Fruit fly (Drosophila melanogaster) whole organism, prepupa: ENCODE measurements around the gene CG6066.

Experiments used
- Blimp-1 ChIP-seq: fragments of 200-800 bp; sonication (Bioruptor generic); optimal IDR thresholded peaks from 3 replicates; lab custom pipeline; 2017; ENCODE audit warnings: missing biosample characterization, missing genetic modification characterization, mild to moderate bottlenecking, moderate library complexity, missing genetic modification reagents
- CG10631 ChIP-seq: fragments of 200-800 bp; sonication (Bioruptor generic); optimal IDR thresholded peaks from 2 replicates; lab custom pipeline; 2016; ENCODE audit warnings: missing biosample characterization, missing genetic modification characterization
- CG15336 ChIP-seq: fragments of 200-800 bp; sonication (Bioruptor generic); IDR thresholded peaks from 2 replicates; pipeline ENCODE4 v1.3.6; 2022; ENCODE audit warnings: missing biosample characterization, missing genetic modification characterization
- CG1621 ChIP-seq: fragments of 200-800 bp; sonication (Bioruptor generic); optimal IDR thresholded peaks from 3 replicates; lab custom pipeline; 2018; ENCODE audit warnings: missing biosample characterization, mild to moderate bottlenecking, missing genetic modification characterization
- CG34406 ChIP-seq: fragments of 200-800 bp; sonication (Bioruptor generic); optimal IDR thresholded peaks from 3 replicates; lab custom pipeline; 2016; ENCODE audit warnings: missing biosample characterization, missing genetic modification characterization
- CG3919 ChIP-seq: fragments of 200-800 bp; sonication (Bioruptor generic); optimal IDR thresholded peaks from 3 replicates; lab custom pipeline; 2016; ENCODE audit warnings: missing biosample characterization, missing genetic modification characterization
- CG4318 ChIP-seq: fragments of 200-800 bp; sonication (Bioruptor generic); optimal IDR thresholded peaks from 3 replicates; lab custom pipeline; 2017; ENCODE audit warnings: missing biosample characterization, mild to moderate bottlenecking, missing genetic modification characterization
- CG6276 ChIP-seq: fragments of 200-800 bp; sonication (Bioruptor generic); optimal IDR thresholded peaks from 2 replicates; lab custom pipeline; 2017; ENCODE audit warnings: missing biosample characterization, mild to moderate bottlenecking, missing genetic modification characterization
- CG6808 ChIP-seq: fragments of 200-800 bp; sonication (Bioruptor generic); optimal IDR thresholded peaks from 3 replicates; lab custom pipeline; 2017; ENCODE audit warnings: missing biosample characterization, missing genetic modification characterization, mild to moderate bottlenecking, moderate library complexity, missing genetic modification reagents
- CG6854 ChIP-seq: fragments of 200-800 bp; sonication (Bioruptor generic); optimal IDR thresholded peaks from 2 replicates; lab custom pipeline; 2017; ENCODE audit warnings: missing biosample characterization, mild to moderate bottlenecking, missing genetic modification characterization
- CG8119 ChIP-seq: fragments of 200-800 bp; sonication (Bioruptor generic); IDR thresholded peaks from 3 replicates; pipeline ENCODE4 v1.3.6; 2022; ENCODE audit warnings: missing biosample characterization, missing genetic modification characterization
- CG8319 ChIP-seq: fragments of 200-800 bp; sonication (Bioruptor generic); optimal IDR thresholded peaks from 3 replicates; lab custom pipeline; 2016; ENCODE audit warnings: missing biosample characterization, missing genetic modification characterization
- CG8632 ChIP-seq: fragments of 200-800 bp; sonication (Bioruptor generic); optimal IDR thresholded peaks from 3 replicates; lab custom pipeline; 2016; ENCODE audit warnings: missing biosample characterization, missing genetic modification characterization
- Eip75B ChIP-seq: fragments of 200-800 bp; sonication (Bioruptor generic); optimal IDR thresholded peaks from 3 replicates; lab custom pipeline; 2016; ENCODE audit warnings: missing biosample characterization, missing genetic modification characterization
- Eip78C ChIP-seq: fragments of 200-800 bp; sonication (Bioruptor generic); peaks from one replicate; lab custom pipeline; 2016; ENCODE audit warnings: missing biosample characterization, missing genetic modification characterization
- Ets21C ChIP-seq: fragments of 200-800 bp; sonication (Bioruptor generic); optimal IDR thresholded peaks from 3 replicates; lab custom pipeline; 2016; ENCODE audit warnings: missing biosample characterization, missing genetic modification characterization
- Gug ChIP-seq: fragments of 200-800 bp; sonication (Bioruptor generic); IDR thresholded peaks from 2 replicates; pipeline ENCODE4 v1.3.6; 2022; ENCODE audit warnings: missing biosample characterization, missing genetic modification characterization
- Hr4 ChIP-seq: fragments of 200-800 bp; sonication (Bioruptor generic); optimal IDR thresholded peaks from 3 replicates; lab custom pipeline; 2016; ENCODE audit warnings: missing biosample characterization, missing genetic modification characterization
- Lpt ChIP-seq: fragments of 200-800 bp; sonication (Bioruptor generic); optimal IDR thresholded peaks from 3 replicates; lab custom pipeline; 2016; ENCODE audit warnings: missing biosample characterization, missing genetic modification characterization
- Met ChIP-seq: fragments of 200-800 bp; sonication (Bioruptor generic); optimal IDR thresholded peaks from 3 replicates; lab custom pipeline; 2016; ENCODE audit warnings: missing biosample characterization, missing genetic modification characterization
- OdsH ChIP-seq: fragments of 200-800 bp; sonication (Bioruptor generic); optimal IDR thresholded peaks from 3 replicates; lab custom pipeline; 2016; ENCODE audit warnings: missing biosample characterization, missing genetic modification characterization
- Sox102F ChIP-seq: fragments of 200-800 bp; sonication (Bioruptor generic); optimal IDR thresholded peaks from 2 replicates; lab custom pipeline; 2016; ENCODE audit warnings: missing biosample characterization, mild to moderate bottlenecking, missing genetic modification characterization
- achi ChIP-seq: fragments of 200-800 bp; sonication (Bioruptor generic); optimal IDR thresholded peaks from 3 replicates; lab custom pipeline; 2016; ENCODE audit warnings: missing biosample characterization, missing genetic modification characterization
- acj6 ChIP-seq: fragments of 200-800 bp; sonication (Bioruptor generic); optimal IDR thresholded peaks from 3 replicates; lab custom pipeline; 2016; ENCODE audit warnings: missing biosample characterization, missing genetic modification characterization
- dsx ChIP-seq: fragments of 200-800 bp; optimal IDR thresholded peaks from 3 replicates; lab custom pipeline; 2019; ENCODE audit warnings: missing biosample characterization, mild to moderate bottlenecking, missing genetic modification characterization, moderate library complexity; ENCODE audit not compliant: poor library complexity, severe bottlenecking
- eg ChIP-seq: fragments of 200-800 bp; sonication (Bioruptor generic); IDR thresholded peaks from 3 replicates; pipeline ENCODE4 v1.3.6; 2022; ENCODE audit warnings: missing biosample characterization, missing genetic modification characterization
- esn ChIP-seq: fragments of 200-800 bp; sonication (Bioruptor generic); optimal IDR thresholded peaks from 2 replicates; lab custom pipeline; 2016; ENCODE audit warnings: missing biosample characterization, mild to moderate bottlenecking, missing genetic modification characterization, moderate library complexity
- fd59A ChIP-seq: fragments of 200-800 bp; sonication (Bioruptor generic); optimal IDR thresholded peaks from 2 replicates; lab custom pipeline; 2017; ENCODE audit warnings: missing biosample characterization, mild to moderate bottlenecking, missing genetic modification characterization, missing genetic modification reagents
- fkh ChIP-seq: fragments of 200-800 bp; sonication (Bioruptor generic); optimal IDR thresholded peaks from 3 replicates; lab custom pipeline; 2017; ENCODE audit warnings: missing biosample characterization, mild to moderate bottlenecking, missing genetic modification characterization, moderate library complexity
- ss ChIP-seq, 2 experiments: fragments of 200-800 bp; sonication (Bioruptor generic); optimal IDR thresholded peaks; 2 replicates in 1 of 2; 3 replicates in 1 of 2; lab custom pipeline; 2017 to 2018; ENCODE audit warnings: mild to moderate bottlenecking in 2 of 2, missing biosample characterization in 2 of 2, missing genetic modification characterization in 2 of 2, moderate library complexity in 1 of 2
- svp ChIP-seq: fragments of 200-800 bp; sonication (Bioruptor generic); peaks from one replicate; lab custom pipeline; 2016; ENCODE audit warnings: missing biosample characterization, missing genetic modification characterization
- vri ChIP-seq: fragments of 200-800 bp; sonication (Bioruptor generic); optimal IDR thresholded peaks from 3 replicates; lab custom pipeline; 2016; ENCODE audit warnings: missing biosample characterization, mild to moderate bottlenecking, missing genetic modification characterization

CG6066 gene

dm6 chr3R:27135692-27136641 lies 19.5 kb upstream of the CG6066 start (continued):
- TF ChIP-seq fkh, result peak; percentile 93
- TF ChIP-seq CG10631, result peak; percentile 56
- peak; percentile 68 for TF ChIP-seq CG34406 (GFP tag; lab: Kevin White, UChicago)
- peak; percentile 92 for TF ChIP-seq Eip78C (GFP tag; lab: Kevin White, UChicago)
- TF ChIP-seq CG15336 (GFP tag; lab: Robert Waterston, UW), result no peak
- peak; percentile 54 for TF ChIP-seq CG1621 (tag; lab: Kevin White, UChicago)
- TF ChIP-seq CG8632, result peak; percentile 72
- TF ChIP-seq CG4318 (GFP tag; lab: Kevin White, UChicago), result no peak
- no peak for TF ChIP-seq Lpt
- TF ChIP-seq vri (GFP tag; lab: Kevin White, UChicago), result peak; percentile 64
- peak; percentile 41 for TF ChIP-seq achi (GFP tag; lab: Kevin White, UChicago)
- TF ChIP-seq, all 60 proteins: peak for 44

dm6 chr3R:27134728-27135361 lies 18.3 kb upstream of the CG6066 start:
- no peak for TF ChIP-seq Sox102F (GFP tag; lab: Kevin White, UChicago)
- TF ChIP-seq CG3919 (GFP tag; lab: Kevin White, UChicago), result no peak
- no peak for TF ChIP-seq CG8119 (GFP tag; lab: Robert Waterston, UW)
- no peak for TF ChIP-seq Met (GFP tag; lab: Kevin White, UChicago)
- TF ChIP-seq Ets21C, result no peak
- no peak for TF ChIP-seq OdsH
- TF ChIP-seq vri (GFP tag; lab: Kevin White, UChicago), result peak; percentile 30
- TF ChIP-seq Eip78C (GFP tag; lab: Kevin White, UChicago), result peak; percentile 21
- no peak for TF ChIP-seq CG6808
- peak; percentile 70 for TF ChIP-seq svp
- TF ChIP-seq ss (GFP tag; optimal IDR thresholded peaks at IDR 0.05; lab: Kevin White, UChicago), result peak in 1 of 2 experiments; percentile 4
- TF ChIP-seq CG8319, result no peak
- TF ChIP-seq Blimp-1 (GFP tag; lab: Kevin White, UChicago), result peak; percentile 12

dm6 chr3R:27133992-27134391 lies 17.5 kb upstream of the CG6066 start:
- no peak for TF ChIP-seq eg (GFP tag; lab: Robert Waterston, UW)
- no peak for TF ChIP-seq dsx (GFP tag; lab: Kevin White, UChicago)
- TF ChIP-seq CG8119 (GFP tag; lab: Robert Waterston, UW), result no peak
- TF ChIP-seq Met (GFP tag; lab: Kevin White, UChicago), result no peak
- TF ChIP-seq acj6 (GFP tag; lab: Kevin White, UChicago), result no peak
- no peak for TF ChIP-seq CG4318 (GFP tag; lab: Kevin White, UChicago)
- no peak for TF ChIP-seq CG6276 (GFP tag; lab: Kevin White, UChicago)
- no peak for TF ChIP-seq Eip75B (GFP tag; lab: Kevin White, UChicago)
- TF ChIP-seq Hr4 (GFP tag; lab: Kevin White, UChicago), result no peak
- TF ChIP-seq CG34406 (GFP tag; lab: Kevin White, UChicago), result no peak
- no peak for TF ChIP-seq Gug (GFP tag; lab: Robert Waterston, UW)

dm6 chr3R:27131408-27131807 lies 14.9 kb upstream of the CG6066 start:
- TF ChIP-seq Eip78C (GFP tag; lab: Kevin White, UChicago), result peak; percentile 36
- peak; percentile 38 for TF ChIP-seq Sox102F (GFP tag; lab: Kevin White, UChicago)
- TF ChIP-seq fkh, result peak; percentile 88
- peak; percentile 7 for TF ChIP-seq CG6854 (GFP tag; lab: Kevin White, UChicago)
- peak; percentile 38 for TF ChIP-seq esn
- peak; percentile 90 for TF ChIP-seq vri (GFP tag; lab: Kevin White, UChicago)
- TF ChIP-seq fd59A (GFP tag; lab: Kevin White, UChicago), result no peak
- TF ChIP-seq acj6 (GFP tag; lab: Kevin White, UChicago), result no peak
- TF ChIP-seq Blimp-1 (GFP tag; lab: Kevin White, UChicago), result peak; percentile 52
- TF ChIP-seq, all 60 proteins: peak for 7
